Fruit fly (Drosophila melanogaster) whole organism, embryonic: ENCODE data around the gene Ccp84Ac.
A peak's percentile ranks its signal among the peaks of the same experiment; 100 is the strongest.

Source experiments
- Bgb ChIP-seq: fragments of 200-800 bp; sonication (Bioruptor generic); IDR thresholded peaks from 2 replicates; pipeline ENCODE4 v1.3.6; 2022; ENCODE audit warnings: missing biosample characterization, missing genetic modification characterization; ENCODE audit not compliant: partially characterized antibody
- Blimp-1 ChIP-seq: fragments of 200-800 bp; sonication (Bioruptor generic); optimal IDR thresholded peaks from 3 replicates; lab custom pipeline; 2018; ENCODE audit warnings: missing biosample characterization, missing genetic modification characterization, mild to moderate bottlenecking, moderate library complexity, missing genetic modification reagents
- CG10267 ChIP-seq: fragments of 200-800 bp; sonication (Bioruptor generic); optimal IDR thresholded peaks from 2 replicates; lab custom pipeline; 2018; ENCODE audit warnings: missing biosample characterization, mild to moderate bottlenecking, missing genetic modification characterization, moderate library complexity
- CG10321 ChIP-seq: fragments of 200-800 bp; sonication (Bioruptor generic); IDR thresholded peaks from 2 replicates; pipeline ENCODE4 v1.3.6; 2022; ENCODE audit warnings: missing biosample characterization, missing genetic modification characterization
- CG12769 ChIP-seq: fragments of 200-800 bp; sonication (Bioruptor generic); optimal IDR thresholded peaks from 2 replicates; lab custom pipeline; 2019; ENCODE audit warnings: missing biosample characterization, mild to moderate bottlenecking, missing genetic modification characterization, moderate library complexity
- CG13894 ChIP-seq: fragments of 200-800 bp; sonication (Bioruptor generic); optimal IDR thresholded peaks from 3 replicates; lab custom pipeline; 2018; ENCODE audit warnings: missing biosample characterization, mild to moderate bottlenecking, missing genetic modification characterization, moderate library complexity
- CG14710 ChIP-seq: fragments of 200-800 bp; sonication (Bioruptor generic); optimal IDR thresholded peaks from 3 replicates; lab custom pipeline; 2019; ENCODE audit warnings: missing biosample characterization, mild to moderate bottlenecking, missing genetic modification characterization, moderate library complexity
- CG15479 ChIP-seq: fragments of 200-800 bp; sonication (Bioruptor generic); optimal IDR thresholded peaks from 3 replicates; lab custom pipeline; 2019; ENCODE audit warnings: missing biosample characterization, mild to moderate bottlenecking, missing genetic modification characterization, moderate library complexity
- CG15696 ChIP-seq: fragments of 200-800 bp; sonication (Bioruptor generic); optimal IDR thresholded peaks from 2 replicates; lab custom pipeline; 2019; ENCODE audit warnings: missing biosample characterization, mild to moderate bottlenecking, missing genetic modification characterization, moderate library complexity
- CG1602 ChIP-seq: fragments of 200-800 bp; sonication (Bioruptor generic); optimal IDR thresholded peaks from 3 replicates; lab custom pipeline; 2016; ENCODE audit warnings: missing biosample characterization, missing genetic modification characterization
- CG1832 ChIP-seq: fragments of 200-800 bp; sonication (Bioruptor generic); optimal IDR thresholded peaks from 2 replicates; lab custom pipeline; 2017; ENCODE audit warnings: missing biosample characterization, mild to moderate bottlenecking, missing genetic modification characterization, inconsistent platforms
- CG2199 ChIP-seq: fragments of 200-800 bp; sonication (Bioruptor generic); IDR thresholded peaks from 3 replicates; pipeline ENCODE4 v1.3.6; 2022; ENCODE audit warnings: missing biosample characterization, missing genetic modification characterization
- CG4328 ChIP-seq: fragments of 200-800 bp; sonication (Bioruptor generic); optimal IDR thresholded peaks from 3 replicates; lab custom pipeline; 2017; ENCODE audit warnings: missing biosample characterization, missing genetic modification reagents, missing genetic modification characterization
- CG7745 ChIP-seq: fragments of 200-800 bp; sonication (Bioruptor generic); optimal IDR thresholded peaks from 2 replicates; lab custom pipeline; 2018; ENCODE audit warnings: missing biosample characterization, mild to moderate bottlenecking, missing genetic modification characterization, moderate library complexity
- CG7987 ChIP-seq: fragments of 200-800 bp; sonication (Bioruptor generic); optimal IDR thresholded peaks from 2 replicates; lab custom pipeline; 2018; ENCODE audit warnings: missing biosample characterization, mild to moderate bottlenecking, missing genetic modification characterization, moderate library complexity
- CG9215 ChIP-seq: fragments of 200-800 bp; sonication (Bioruptor generic); IDR thresholded peaks from 2 replicates; pipeline ENCODE4 v1.3.6; 2022; ENCODE audit warnings: missing biosample characterization, missing genetic modification characterization
- CTCF ChIP-seq: fragments of 200-800 bp; sonication (Bioruptor generic); optimal IDR thresholded peaks from 2 replicates; lab custom pipeline; 2017; ENCODE audit warnings: missing biosample characterization, mild to moderate bottlenecking, missing genetic modification characterization, moderate library complexity
- Dip2 ChIP-seq: fragments of 200-800 bp; sonication (Bioruptor generic); IDR thresholded peaks from 2 replicates; pipeline ENCODE4 v1.3.6; 2022; ENCODE audit warnings: missing biosample characterization, missing genetic modification characterization
- Ets65A ChIP-seq: fragments of 200-800 bp; sonication (Bioruptor generic); peaks from one replicate; lab custom pipeline; 2016; ENCODE audit warnings: missing biosample characterization, missing genetic modification characterization
- HLHmδ ChIP-seq: fragments of 200-800 bp; sonication (Bioruptor generic); optimal IDR thresholded peaks from 2 replicates; lab custom pipeline; 2018; ENCODE audit warnings: missing biosample characterization, mild to moderate bottlenecking, missing genetic modification characterization, moderate library complexity
- Hmx ChIP-seq: fragments of 200-800 bp; sonication (Bioruptor generic); optimal IDR thresholded peaks from 2 replicates; lab custom pipeline; 2016; ENCODE audit warnings: missing biosample characterization, missing genetic modification characterization
- Hr39 ChIP-seq: fragments of >200 bp; optimal IDR thresholded peaks from 2 replicates; lab custom pipeline; 2017
- Jarid2 ChIP-seq: fragments of 200-800 bp; sonication (Bioruptor generic); optimal IDR thresholded peaks from 3 replicates; lab custom pipeline; 2017; ENCODE audit warnings: mild to moderate bottlenecking, missing biosample characterization, missing genetic modification reagents, missing genetic modification characterization
- Meics ChIP-seq: fragments of 200-800 bp; sonication (Bioruptor generic); optimal IDR thresholded peaks from 2 replicates; lab custom pipeline; 2017; ENCODE audit warnings: missing biosample characterization, mild to moderate bottlenecking, missing genetic modification characterization
- NFAT ChIP-seq: fragments of 200-800 bp; sonication (Bioruptor generic); IDR thresholded peaks from 2 replicates; pipeline ENCODE4 v1.3.6; 2022; ENCODE audit warnings: missing biosample characterization, missing genetic modification characterization
- Nf-YA ChIP-seq: fragments of 200-800 bp; sonication (Bioruptor generic); IDR thresholded peaks from 2 replicates; pipeline ENCODE4 v1.3.6; 2022; ENCODE audit warnings: missing biosample characterization, missing genetic modification characterization
- Nf-YB ChIP-seq: fragments of 200-800 bp; sonication (Bioruptor generic); optimal IDR thresholded peaks from 3 replicates; lab custom pipeline; 2019; ENCODE audit warnings: missing biosample characterization, mild to moderate bottlenecking, missing genetic modification characterization, moderate library complexity
- Nf-YC ChIP-seq: fragments of 200-800 bp; optimal IDR thresholded peaks from 3 replicates; lab custom pipeline; 2019; ENCODE audit warnings: missing biosample characterization, mild to moderate bottlenecking, missing genetic modification characterization, moderate library complexity
- Optix ChIP-seq: fragments of 200-800 bp; sonication (Bioruptor generic); IDR thresholded peaks from 3 replicates; pipeline ENCODE4 v1.3.6; 2022; ENCODE audit warnings: missing biosample characterization, missing genetic modification characterization
- Pdp1 ChIP-seq, 2 experiments: fragments of 200-800 bp; sonication (Bioruptor generic); optimal IDR thresholded peaks; 3 replicates each; lab custom pipeline; 2016; ENCODE audit warnings: missing biosample characterization in 2 of 2, missing genetic modification characterization in 2 of 2, mild to moderate bottlenecking in 1 of 2, moderate library complexity in 1 of 2
- crol ChIP-seq: fragments of 200-800 bp; sonication (Bioruptor generic); IDR thresholded peaks from 2 replicates; pipeline ENCODE4 v1.3.6; 2022; ENCODE audit warnings: missing biosample characterization, missing genetic modification characterization
- da ChIP-seq: fragments of 200-800 bp; sonication (Bioruptor generic); optimal IDR thresholded peaks from 2 replicates; lab custom pipeline; 2016; ENCODE audit warnings: missing biosample characterization, missing genetic modification characterization
- gcm2 ChIP-seq: fragments of 200-800 bp; sonication (Bioruptor generic); optimal IDR thresholded peaks from 2 replicates; lab custom pipeline; 2016; ENCODE audit warnings: missing biosample characterization, missing genetic modification characterization
- ham ChIP-seq: fragments of 200-800 bp; sonication (Bioruptor generic); IDR thresholded peaks from 2 replicates; pipeline ENCODE4 v1.3.6; 2022; ENCODE audit warnings: missing biosample characterization, missing genetic modification characterization
- jigr1 ChIP-seq: fragments of 200-800 bp; sonication (Bioruptor generic); IDR thresholded peaks from 3 replicates; pipeline ENCODE4 v1.3.6; 2022; ENCODE audit warnings: missing biosample characterization, missing genetic modification characterization
- jing ChIP-seq: fragments of 200-800 bp; sonication (Bioruptor generic); optimal IDR thresholded peaks from 2 replicates; lab custom pipeline; 2018; ENCODE audit warnings: missing biosample characterization, mild to moderate bottlenecking, missing genetic modification characterization
- kah ChIP-seq: fragments of 200-800 bp; sonication (Bioruptor generic); optimal IDR thresholded peaks from 2 replicates; lab custom pipeline; 2018; ENCODE audit warnings: missing biosample characterization, mild to moderate bottlenecking, missing genetic modification characterization
- kni ChIP-seq: fragments of 200-800 bp; sonication (Bioruptor generic); optimal IDR thresholded peaks from 3 replicates; lab custom pipeline; 2017; ENCODE audit warnings: mild to moderate bottlenecking, missing biosample characterization, missing genetic modification reagents, missing genetic modification characterization
- pros ChIP-seq: fragments of 200-800 bp; sonication (Bioruptor generic); optimal IDR thresholded peaks from 3 replicates; lab custom pipeline; 2019; ENCODE audit warnings: missing biosample characterization, mild to moderate bottlenecking, missing genetic modification characterization, moderate library complexity
- seq ChIP-seq: fragments of 200-800 bp; sonication (Bioruptor generic); IDR thresholded peaks from 2 replicates; pipeline ENCODE4 v1.3.6; 2022; ENCODE audit warnings: missing biosample characterization, missing genetic modification characterization
- sna ChIP-seq: fragments of 200-800 bp; sonication (Bioruptor generic); IDR thresholded peaks from 2 replicates; pipeline ENCODE4 v1.3.6; 2022; ENCODE audit warnings: missing biosample characterization, missing genetic modification characterization; ENCODE audit not compliant: partially characterized antibody
- sr ChIP-seq: fragments of 200-800 bp; sonication (Bioruptor generic); IDR thresholded peaks from 3 replicates; pipeline ENCODE4 v1.3.6; 2022; ENCODE audit warnings: missing biosample characterization, missing genetic modification characterization
- ssp ChIP-seq: fragments of 200-800 bp; sonication (Bioruptor generic); IDR thresholded peaks from 2 replicates; pipeline ENCODE4 v1.3.6; 2022; ENCODE audit warnings: missing biosample characterization, missing genetic modification characterization
- ttk ChIP-seq: fragments of 200-800 bp; sonication (Bioruptor generic); IDR thresholded peaks from 2 replicates; pipeline ENCODE4 v2.1.2; 2022; ENCODE audit warnings: missing biosample characterization, missing genetic modification characterization
- vfl ChIP-seq: fragments of 200-800 bp; sonication (Bioruptor generic); optimal IDR thresholded peaks from 2 replicates; lab custom pipeline; 2016; ENCODE audit warnings: missing biosample characterization, missing genetic modification characterization
- vvl ChIP-seq: fragments of 200-800 bp; sonication (Bioruptor generic); IDR thresholded peaks from 2 replicates; pipeline ENCODE4 v1.3.6; 2022; ENCODE audit warnings: missing biosample characterization, missing genetic modification characterization
- wor ChIP-seq: fragments of 200-800 bp; sonication (Bioruptor generic); IDR thresholded peaks from 2 replicates; pipeline ENCODE4 v1.3.6; 2022; ENCODE audit warnings: missing biosample characterization, missing genetic modification characterization

The Ccp84Ac gene

DNA sequence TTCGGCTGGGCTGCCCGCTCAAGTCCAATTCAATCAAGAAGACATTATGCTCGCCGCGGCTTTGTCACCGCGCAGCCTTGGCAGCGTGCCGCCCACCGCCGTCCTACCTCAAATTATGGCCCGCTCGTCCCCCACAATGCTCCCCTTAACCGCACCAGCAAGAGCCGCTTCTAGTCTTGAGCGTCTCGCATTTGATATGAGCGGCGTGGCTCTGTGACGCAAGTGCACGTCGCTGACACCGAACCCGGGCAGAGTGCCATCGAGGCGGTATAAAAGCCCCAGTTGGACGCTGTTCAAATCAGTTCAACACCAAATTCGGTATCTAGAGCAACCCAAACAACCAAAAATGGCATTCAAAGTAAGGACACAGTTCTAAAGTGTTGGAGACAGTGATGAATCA is 9.6 kb downstream of the Ccp84Ac start, which contains the start of gene Ccp84Ag:
Gene Ccp84Ag (plus strand): TSS at position 301 of the 400 bp plus-strand sequence.
- TF ChIP-seq CG9215 (GFP tag; lab: Robert Waterston, UW) (0 out of 2 replicates have a peak, but pooled peaks have one; percentile 12), Ets65A (GFP tag; lab: Kevin White, UChicago) (peak; percentile 52), sna (GFP tag; lab: Robert Waterston, UW) (no peak), ham (GFP tag; lab: Robert Waterston, UW) (no peak), CG14710 (tag; lab: Kevin White, UChicago) (no peak), crol (GFP tag; lab: Robert Waterston, UW) (peak; percentile 21; the same call in 1 of the 2 replicates), vvl (GFP tag; lab: Robert Waterston, UW) (peak; percentile 40; the same call in 1 of the 2 replicates), kni (GFP tag; lab: Kevin White, UChicago) (peak; percentile 13)

DNA sequence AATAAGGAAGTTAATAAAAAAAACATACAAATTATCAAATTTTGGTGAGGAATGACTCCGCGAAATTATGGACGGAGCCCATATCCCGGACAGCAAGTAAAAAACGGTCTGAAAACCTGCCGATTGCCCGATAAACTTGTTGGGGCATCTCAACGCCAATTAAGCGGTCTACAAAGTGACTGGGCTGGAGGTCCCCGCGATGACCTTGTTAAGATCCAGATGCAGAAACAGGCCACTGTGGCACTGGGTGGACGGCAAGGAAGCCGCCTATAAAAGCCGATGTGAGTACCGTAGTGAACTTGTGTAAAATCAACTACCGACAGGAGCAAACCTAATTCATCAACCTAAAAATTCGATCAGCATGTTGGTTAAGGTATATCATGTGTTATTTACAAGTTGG is 11.9 kb downstream of the Ccp84Ac start, which contains the start of gene Edg84A:
Gene Edg84A (plus strand): TSS at position 301 of the 400 bp plus-strand sequence.
- no peak for TF ChIP-seq sr (GFP tag; lab: Robert Waterston, UW)
- no peak for TF ChIP-seq Hmx (GFP tag; lab: Kevin White, UChicago)
- TF ChIP-seq wor (GFP tag; lab: Robert Waterston, UW), result no peak
- no peak for TF ChIP-seq CG15696 (tag; lab: Kevin White, UChicago)
- TF ChIP-seq Bgb (GFP tag; lab: Robert Waterston, UW), result no peak
- TF ChIP-seq jigr1 (GFP tag; lab: Robert Waterston, UW), result no peak
- no peak for TF ChIP-seq CG7987

DNA sequence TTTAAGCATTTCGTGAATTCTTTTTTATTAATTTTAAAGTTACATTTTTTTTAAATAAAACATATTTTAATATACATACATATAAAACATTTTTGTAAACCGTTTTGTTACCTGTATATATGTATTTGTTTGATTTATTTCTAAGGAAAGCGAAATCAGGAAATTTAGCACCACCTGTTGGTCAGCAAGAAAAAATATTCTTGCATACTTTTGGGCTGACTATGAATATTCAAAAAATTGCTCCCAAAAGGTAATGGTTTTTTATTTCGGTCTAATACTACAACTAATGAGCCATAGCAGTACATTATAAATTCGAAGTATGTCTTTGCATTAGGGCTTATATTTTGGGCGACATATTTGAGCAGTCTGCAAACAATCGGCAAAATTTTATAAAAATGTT is 12.4 kb downstream of the Ccp84Ac start:
- peak; percentile 81 for TF ChIP-seq Blimp-1 (GFP tag; lab: Kevin White, UChicago)
- TF ChIP-seq Dip2 (GFP tag; lab: Robert Waterston, UW), result peak; percentile 89
- peak; percentile 2 for TF ChIP-seq Jarid2 (GFP tag; lab: Kevin White, UChicago)
- TF ChIP-seq CG9215 (GFP tag; lab: Robert Waterston, UW), result no peak
- TF ChIP-seq CG2199 (GFP tag; lab: Robert Waterston, UW), result peak; percentile 83; the same call in 2 of the 3 replicates
- TF ChIP-seq CTCF, result peak; percentile 95
- TF ChIP-seq ttk, result no peak
- TF ChIP-seq kah, result peak; percentile 88
- TF ChIP-seq, all 482 proteins: peak for 6

DNA sequence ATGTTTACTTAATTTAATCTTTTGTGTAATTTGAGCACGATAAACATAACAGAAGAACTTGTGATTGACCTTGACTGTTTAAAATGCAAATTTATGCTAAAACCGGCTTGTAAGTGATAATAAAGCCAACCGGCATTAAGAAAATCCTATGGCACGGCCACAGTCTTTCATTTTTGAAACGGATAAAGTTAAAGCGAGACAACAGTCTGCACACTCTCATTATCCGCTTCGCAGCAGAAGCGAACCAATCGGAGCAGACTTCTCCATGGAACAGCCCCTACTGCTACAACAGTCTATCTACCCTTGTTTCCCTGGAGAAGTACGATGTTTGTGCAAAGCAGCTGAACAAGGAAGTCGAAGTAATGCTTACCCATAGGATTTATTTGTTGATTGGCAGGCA is 12.9 kb downstream of the Ccp84Ac start:
- no peak for TF ChIP-seq CG13894 (tag; lab: Kevin White, UChicago)
- TF ChIP-seq CG15479 (GFP tag; lab: Kevin White, UChicago), result peak; percentile 69
- TF ChIP-seq seq, result peak; percentile 52; the same call in 1 of the 2 replicates
- TF ChIP-seq vfl (GFP tag; lab: Kevin White, UChicago), result no peak
- TF ChIP-seq Meics (GFP tag; lab: Kevin White, UChicago), result no peak
- TF ChIP-seq Nf-YC (tag; lab: Kevin White, UChicago), result peak; percentile 98
- no peak for TF ChIP-seq wor (GFP tag; lab: Robert Waterston, UW)
- peak; percentile 91 for TF ChIP-seq Nf-YA
- TF ChIP-seq CG1602 (GFP tag; lab: Kevin White, UChicago), result no peak
- TF ChIP-seq NFAT (GFP tag; lab: Robert Waterston, UW), result no peak
- TF ChIP-seq CG12769, result no peak
- TF ChIP-seq da, result no peak
- peak; percentile 27 for TF ChIP-seq jing
- TF ChIP-seq CG7745 (tag; lab: Kevin White, UChicago), result no peak
- peak; percentile 3 for TF ChIP-seq pros (GFP tag; lab: Kevin White, UChicago)
- peak; percentile 60 for TF ChIP-seq CG1832 (GFP tag; lab: Kevin White, UChicago)
- TF ChIP-seq CG10321 (GFP tag; lab: Robert Waterston, UW), result peak; percentile 94
- no peak for TF ChIP-seq Optix
- TF ChIP-seq CG10267 (tag; lab: Kevin White, UChicago), result no peak
- TF ChIP-seq Hr39 (lab: Kevin White, UChicago), result no peak
- no peak for TF ChIP-seq CG4328 (GFP tag; lab: Kevin White, UChicago)
- peak; percentile 99 for TF ChIP-seq Nf-YB (GFP tag; lab: Kevin White, UChicago)
- no peak for TF ChIP-seq Pdp1 (GFP tag; optimal IDR thresholded peaks at IDR 0.05; lab: Kevin White, UChicago)
- TF ChIP-seq Jarid2 (GFP tag; lab: Kevin White, UChicago), result peak; percentile 52
- no peak for TF ChIP-seq gcm2 (GFP tag; lab: Kevin White, UChicago)
- no peak for TF ChIP-seq HLHmδ (GFP tag; lab: Kevin White, UChicago)
- TF ChIP-seq ssp, result no peak
